Fruit fly (Drosophila melanogaster) whole organism, wandering third instar larva: Measurements from ENCODE around the gene U4-U6-60K.

Experiments
- Hr78 ChIP-seq: fragments of >200 bp; optimal IDR thresholded peaks from 2 replicates; lab custom pipeline; 2017; ENCODE audit warnings: missing biosample characterization, missing genetic modification characterization
- Myc ChIP-seq: fragments of >200 bp; optimal IDR thresholded peaks from 2 replicates; lab custom pipeline; 2017
- Vsx2 ChIP-seq: fragments of 200-300, 225-300 bp; sonication (Bioruptor generic); optimal IDR thresholded peaks from 2 replicates; lab custom pipeline; 2018; ENCODE audit warnings: missing biosample characterization, missing genetic modification characterization; ENCODE audit not compliant: partially characterized antibody
- br ChIP-seq: fragments of 200-800 bp; sonication (Bioruptor generic); optimal IDR thresholded peaks from 2 replicates; lab custom pipeline; 2016; ENCODE audit warnings: missing biosample characterization, missing genetic modification characterization
- psq ChIP-seq: fragments of 200-800 bp; sonication (Bioruptor generic); optimal IDR thresholded peaks from 3 replicates; lab custom pipeline; 2017; ENCODE audit warnings: missing biosample characterization, mild to moderate bottlenecking, missing genetic modification characterization, moderate library complexity
- usp ChIP-seq: fragments of >200 bp; optimal IDR thresholded peaks from 2 replicates; lab custom pipeline; 2017; ENCODE audit warnings: missing biosample characterization, missing genetic modification characterization

dm6 chr3L:17476496-17476895 is 37.2 kb downstream of the U4-U6-60K start:
- TF ChIP-seq Vsx2 (GFP tag; lab: Kevin White, UChicago) (no peak), usp (GFP tag; lab: Kevin White, UChicago) (no peak), Myc (lab: Kevin White, UChicago) (no peak), br (GFP tag; lab: Kevin White, UChicago) (no peak), Hr78 (GFP tag; lab: Kevin White, UChicago) (no peak), psq (no peak)
